Worm (Caenorhabditis elegans) whole organism, midembryonic: ENCODE data around the gene clh-2.

Source experiments
- T22C8.4 ChIP-seq: fragments of 200-800 bp; sonication (Bioruptor generic); IDR thresholded peaks from 2 replicates; pipeline ENCODE4 v1.3.6; 2022; ENCODE audit warnings: missing genetic modification characterization, missing compliant biosample characterization
- flt-1 ChIP-seq: fragments of 200-800 bp; sonication (Bioruptor generic); IDR thresholded peaks from 2 replicates; pipeline ENCODE4 v1.3.6; 2022; ENCODE audit warnings: missing genetic modification characterization, missing compliant biosample characterization
- ref-1 ChIP-seq: fragments of 200-800 bp; sonication (Bioruptor generic); conservative IDR thresholded peaks from 2 replicates; pipeline ENCODE4 v1.3.6; 2022; ENCODE audit warnings: missing genetic modification reagents, missing genetic modification characterization, missing compliant biosample characterization

DNA sequence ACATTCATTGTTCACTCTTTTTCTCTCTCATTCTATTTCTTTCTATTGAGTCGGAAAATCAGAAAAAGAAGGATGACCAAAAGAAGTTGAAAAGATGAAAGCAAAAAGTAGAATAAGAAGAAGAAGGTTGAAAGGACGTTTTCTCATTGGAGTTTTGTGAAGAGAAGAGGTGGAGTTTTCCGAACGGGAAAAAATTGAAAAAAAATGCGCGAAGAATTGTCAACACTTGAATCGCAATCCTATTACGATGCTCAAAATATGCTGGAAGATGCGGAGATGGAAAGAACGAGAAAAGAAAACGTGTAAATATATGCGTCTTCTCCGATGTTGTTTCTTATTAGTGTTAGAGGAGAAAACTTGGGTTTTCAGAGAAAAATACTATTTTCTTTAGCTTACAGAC is 18.3 kb upstream of the clh-2 start:
- TF ChIP-seq T22C8.4 (GFP tag; lab: Robert Waterston, UW), result no peak
- no peak for TF ChIP-seq flt-1 (GFP tag; lab: Robert Waterston, UW)
- TF ChIP-seq ref-1, result no peak
